Fruit fly (Drosophila melanogaster) whole organism, embryonic: Measurements from ENCODE around the gene Dic2.

Experiments used
- ATbp ChIP-seq: fragments of 200-800 bp; sonication (Bioruptor generic); optimal IDR thresholded peaks from 2 replicates; lab custom pipeline; 2017; ENCODE audit warnings: missing biosample characterization, mild to moderate bottlenecking, missing genetic modification characterization, missing genetic modification reagents
- Adf1 ChIP-seq: fragments of 200-800 bp; sonication (Bioruptor generic); IDR thresholded peaks from 2 replicates; pipeline ENCODE4 v1.3.6; 2022; ENCODE audit warnings: missing biosample characterization, missing genetic modification characterization
- CG10462 ChIP-seq: fragments of 200-800 bp; sonication (Bioruptor generic); optimal IDR thresholded peaks from 2 replicates; lab custom pipeline; 2016; ENCODE audit warnings: missing biosample characterization, missing genetic modification characterization
- CG11504 ChIP-seq: fragments of 200-800 bp; sonication (Bioruptor generic); optimal IDR thresholded peaks from 3 replicates; lab custom pipeline; 2019; ENCODE audit warnings: missing biosample characterization, mild to moderate bottlenecking, missing genetic modification characterization, moderate library complexity
- CG12071 ChIP-seq: fragments of 200-800 bp; sonication (Bioruptor generic); optimal IDR thresholded peaks from 3 replicates; lab custom pipeline; 2018; ENCODE audit warnings: missing biosample characterization, mild to moderate bottlenecking, missing genetic modification characterization
- CG12236 ChIP-seq: fragments of 200-800 bp; sonication (Bioruptor generic); optimal IDR thresholded peaks from 2 replicates; lab custom pipeline; 2016; ENCODE audit warnings: missing biosample characterization, missing genetic modification characterization
- CG12769 ChIP-seq: fragments of 200-800 bp; sonication (Bioruptor generic); optimal IDR thresholded peaks from 2 replicates; lab custom pipeline; 2019; ENCODE audit warnings: missing biosample characterization, mild to moderate bottlenecking, missing genetic modification characterization, moderate library complexity
- CG13775 ChIP-seq: fragments of 200-800 bp; sonication (Bioruptor generic); optimal IDR thresholded peaks from 3 replicates; lab custom pipeline; 2017; ENCODE audit warnings: missing biosample characterization, mild to moderate bottlenecking, missing genetic modification characterization
- CG14014 ChIP-seq: fragments of 200-800 bp; sonication (Bioruptor generic); IDR thresholded peaks from 2 replicates; pipeline ENCODE4 v1.3.6; 2022; ENCODE audit warnings: missing biosample characterization, missing genetic modification characterization
- CG16863 ChIP-seq: fragments of 200-800 bp; sonication (Bioruptor generic); optimal IDR thresholded peaks from 3 replicates; lab custom pipeline; 2016; ENCODE audit warnings: missing biosample characterization, missing genetic modification characterization
- CG17829 ChIP-seq: fragments of 200-800 bp; optimal IDR thresholded peaks from 2 replicates; lab custom pipeline; 2019; ENCODE audit warnings: missing biosample characterization, mild to moderate bottlenecking, missing genetic modification characterization, moderate library complexity
- CG2120 ChIP-seq: fragments of 200-800 bp; sonication (Bioruptor generic); optimal IDR thresholded peaks from 3 replicates; lab custom pipeline; 2016; ENCODE audit warnings: missing biosample characterization, missing genetic modification characterization
- CG2202 ChIP-seq: fragments of 200-800 bp; sonication (Bioruptor generic); optimal IDR thresholded peaks from 2 replicates; lab custom pipeline; 2018; ENCODE audit warnings: missing biosample characterization, mild to moderate bottlenecking, missing genetic modification characterization
- CG31224 ChIP-seq: fragments of 200-800 bp; sonication (Bioruptor generic); IDR thresholded peaks from 2 replicates; pipeline ENCODE4 v1.3.6; 2022; ENCODE audit warnings: missing biosample characterization, missing genetic modification characterization
- CG33557 ChIP-seq: fragments of 200-800 bp; sonication (Bioruptor generic); optimal IDR thresholded peaks from 2 replicates; lab custom pipeline; 2019; ENCODE audit warnings: missing biosample characterization, mild to moderate bottlenecking, missing genetic modification characterization, moderate library complexity
- CG34224 ChIP-seq: fragments of 200-800 bp; sonication (Bioruptor generic); IDR thresholded peaks from 3 replicates; pipeline ENCODE4 v1.3.6; 2022; ENCODE audit warnings: missing biosample characterization, missing genetic modification characterization; ENCODE audit not compliant: partially characterized antibody
- CG4820 ChIP-seq: fragments of 200-800 bp; sonication (Bioruptor generic); optimal IDR thresholded peaks from 3 replicates; lab custom pipeline; 2016; ENCODE audit warnings: missing biosample characterization, missing genetic modification characterization
- CG5180 ChIP-seq: fragments of 200-800 bp; sonication (Bioruptor generic); optimal IDR thresholded peaks from 3 replicates; lab custom pipeline; 2017; ENCODE audit warnings: missing biosample characterization, missing genetic modification characterization, mild to moderate bottlenecking, moderate library complexity, missing genetic modification reagents
- CG5953 ChIP-seq: fragments of 200-800 bp; sonication (Bioruptor generic); IDR thresholded peaks from 2 replicates; pipeline ENCODE4 v1.3.6; 2022; ENCODE audit warnings: missing biosample characterization, missing genetic modification characterization
- CG7839 ChIP-seq: fragments of 200-800 bp; sonication (Bioruptor generic); optimal IDR thresholded peaks from 3 replicates; lab custom pipeline; 2018; ENCODE audit warnings: missing biosample characterization, mild to moderate bottlenecking, missing genetic modification characterization, moderate library complexity
- CG9437 ChIP-seq: fragments of 200-800 bp; sonication (Bioruptor generic); optimal IDR thresholded peaks from 2 replicates; lab custom pipeline; 2018; ENCODE audit warnings: missing biosample characterization, mild to moderate bottlenecking, missing genetic modification characterization
- CG9817 ChIP-seq: fragments of 200-800 bp; sonication (Bioruptor generic); optimal IDR thresholded peaks from 2 replicates; lab custom pipeline; 2018; ENCODE audit warnings: missing biosample characterization, mild to moderate bottlenecking, missing genetic modification characterization, moderate library complexity
- CoRest ChIP-seq: fragments of 200-800 bp; sonication (Bioruptor generic); optimal IDR thresholded peaks from 3 replicates; lab custom pipeline; 2018; ENCODE audit warnings: missing biosample characterization, mild to moderate bottlenecking, missing genetic modification characterization, moderate library complexity
- Dip2 ChIP-seq: fragments of 200-800 bp; sonication (Bioruptor generic); IDR thresholded peaks from 2 replicates; pipeline ENCODE4 v1.3.6; 2022; ENCODE audit warnings: missing biosample characterization, missing genetic modification characterization
- Dip3 ChIP-seq: fragments of 200-800 bp; sonication (Bioruptor generic); optimal IDR thresholded peaks from 3 replicates; lab custom pipeline; 2016; ENCODE audit warnings: missing biosample characterization, missing genetic modification characterization
- Doc2 ChIP-seq: fragments of 200-800 bp; sonication (Bioruptor generic); IDR thresholded peaks from 2 replicates; pipeline ENCODE4 v1.3.6; 2022; ENCODE audit warnings: missing biosample characterization, missing genetic modification characterization
- Ets65A ChIP-seq: fragments of 200-800 bp; sonication (Bioruptor generic); peaks from one replicate; lab custom pipeline; 2016; ENCODE audit warnings: missing biosample characterization, missing genetic modification characterization
- Vsx1 ChIP-seq: fragments of 200-800 bp; sonication (Bioruptor generic); optimal IDR thresholded peaks from 2 replicates; lab custom pipeline; 2017; ENCODE audit warnings: missing biosample characterization, mild to moderate bottlenecking, missing genetic modification characterization, missing genetic modification reagents
- bab2 ChIP-seq: fragments of 200-800 bp; sonication (Bioruptor generic); optimal IDR thresholded peaks from 2 replicates; lab custom pipeline; 2016; ENCODE audit warnings: missing biosample characterization, missing genetic modification characterization
- cato ChIP-seq: fragments of 200-800 bp; sonication (Bioruptor generic); optimal IDR thresholded peaks from 2 replicates; lab custom pipeline; 2016; ENCODE audit warnings: missing biosample characterization, missing genetic modification characterization, borderline replicate concordance
- chinmo ChIP-seq: fragments of 200-800 bp; sonication (Bioruptor generic); IDR thresholded peaks from 4 replicates; pipeline ENCODE4 v1.3.6; 2022; ENCODE audit warnings: missing biosample characterization, missing genetic modification characterization; ENCODE audit not compliant: partially characterized antibody
- chn ChIP-seq: fragments of 200-800 bp; sonication (Bioruptor generic); optimal IDR thresholded peaks from 2 replicates; lab custom pipeline; 2016; ENCODE audit warnings: missing biosample characterization, missing genetic modification characterization
- ci ChIP-seq: fragments of 200-800 bp; sonication (Bioruptor generic); IDR thresholded peaks from 3 replicates; pipeline ENCODE4 v1.3.6; 2022; ENCODE audit warnings: missing biosample characterization, missing genetic modification characterization
- corto ChIP-seq: fragments of 200-800 bp; sonication (Bioruptor generic); optimal IDR thresholded peaks from 2 replicates; lab custom pipeline; 2016; ENCODE audit warnings: missing biosample characterization, mild to moderate bottlenecking, missing genetic modification characterization, moderate library complexity
- dysf ChIP-seq: fragments of 200-800 bp; sonication (Bioruptor generic); IDR thresholded peaks from 3 replicates; pipeline ENCODE4 v1.3.6; 2022; ENCODE audit warnings: missing biosample characterization, missing genetic modification characterization
- fd3F ChIP-seq: fragments of 200-800 bp; sonication (Bioruptor generic); optimal IDR thresholded peaks from 2 replicates; lab custom pipeline; 2018; ENCODE audit warnings: missing biosample characterization, mild to moderate bottlenecking, missing genetic modification characterization, moderate library complexity
- fd96Cb ChIP-seq: fragments of 200-800 bp; sonication (Bioruptor generic); optimal IDR thresholded peaks from 2 replicates; lab custom pipeline; 2018; ENCODE audit warnings: missing biosample characterization, mild to moderate bottlenecking, missing genetic modification characterization, moderate library complexity
- ftz-f1 ChIP-seq: fragments of 200-800 bp; sonication (Bioruptor generic); optimal IDR thresholded peaks from 2 replicates; lab custom pipeline; 2016; ENCODE audit warnings: missing biosample characterization, missing genetic modification characterization
- insv ChIP-seq, 2 experiments: fragments of 200-800 bp; sonication (Bioruptor generic); optimal IDR thresholded peaks; 3 replicates each; lab custom pipeline; 2016 to 2018; ENCODE audit warnings: missing biosample characterization in 2 of 2, missing genetic modification characterization in 2 of 2
- lmd ChIP-seq: fragments of 200-800 bp; sonication (Bioruptor generic); IDR thresholded peaks from 2 replicates; pipeline ENCODE4 v1.3.6; 2022; ENCODE audit warnings: missing biosample characterization, missing genetic modification characterization
- lola ChIP-seq, 3 experiments: fragments of >200 bp in 2 of 3; fragments of 200-800 bp in 1 of 3; sonication (Bioruptor generic) in 1 of 3; optimal IDR thresholded peaks; 2 replicates each; lab custom pipeline; 2017 to 2019; ENCODE audit warnings: missing biosample characterization in 3 of 3, missing genetic modification characterization in 3 of 3, mild to moderate bottlenecking in 1 of 3, moderate library complexity in 1 of 3
- oc ChIP-seq: fragments of 200-800 bp; sonication (Bioruptor generic); optimal IDR thresholded peaks from 2 replicates; lab custom pipeline; 2018; ENCODE audit warnings: missing biosample characterization, mild to moderate bottlenecking, missing genetic modification characterization, moderate library complexity
- pho ChIP-seq: fragments of 200-800 bp; sonication (Bioruptor generic); optimal IDR thresholded peaks from 2 replicates; lab custom pipeline; 2016; ENCODE audit warnings: missing biosample characterization, missing genetic modification characterization
- phol ChIP-seq: fragments of 200-800 bp; sonication (Bioruptor generic); optimal IDR thresholded peaks from 3 replicates; lab custom pipeline; 2018; ENCODE audit warnings: missing biosample characterization, mild to moderate bottlenecking, missing genetic modification characterization, moderate library complexity
- run ChIP-seq: fragments of 200-800 bp; sonication (Bioruptor generic); optimal IDR thresholded peaks from 3 replicates; lab custom pipeline; 2018; ENCODE audit warnings: missing biosample characterization, mild to moderate bottlenecking, missing genetic modification characterization
- sc ChIP-seq, 3 experiments: fragments of >200 bp in 2 of 3; fragments of 200-800 bp in 1 of 3; sonication (Bioruptor generic) in 1 of 3; optimal IDR thresholded peaks; 2 replicates in 2 of 3; 3 replicates in 1 of 3; lab custom pipeline; 2017; ENCODE audit warnings: mild to moderate bottlenecking in 1 of 3, missing biosample characterization in 1 of 3, missing genetic modification characterization in 1 of 3, missing genetic modification reagents in 1 of 3
- sd ChIP-seq: fragments of 200-800 bp; sonication (Bioruptor generic); optimal IDR thresholded peaks from 3 replicates; lab custom pipeline; 2018; ENCODE audit warnings: missing biosample characterization, mild to moderate bottlenecking, missing genetic modification characterization, moderate library complexity
- slou ChIP-seq: fragments of 200-800 bp; sonication (Bioruptor generic); optimal IDR thresholded peaks from 3 replicates; lab custom pipeline; 2016; ENCODE audit warnings: missing biosample characterization, missing genetic modification characterization

Gene Dic2

dm6 chr3R:20542283-20543144, 41.3 kb upstream of the Dic2 start (continued):
- TF ChIP-seq pho (GFP tag; lab: Kevin White, UChicago) (no peak), CG4820 (GFP tag; lab: Kevin White, UChicago) (no peak), fd3F (GFP tag; lab: Kevin White, UChicago) (no peak), chinmo (GFP tag; lab: Robert Waterston, UW) (0 out of 4 replicates have a peak, but pooled peaks have one; percentile 47), corto (GFP tag; lab: Kevin White, UChicago) (no peak), run (no peak), CG12236 (GFP tag; lab: Kevin White, UChicago) (peak; percentile 4), CG7839 (no peak), Vsx1 (GFP tag; lab: Kevin White, UChicago) (peak; percentile 54), CG12769 (tag; lab: Kevin White, UChicago) (peak; percentile 9), Dip3 (GFP tag; lab: Kevin White, UChicago) (no peak), Ets65A (GFP tag; lab: Kevin White, UChicago) (no peak), sc (optimal IDR thresholded peaks at IDR 0.05; lab: Kevin White, UChicago) (no peak), sc (GFP tag; optimal IDR thresholded peaks at IDR 0.05; lab: Kevin White, UChicago) (peak; percentile 14), ci (GFP tag; lab: Robert Waterston, UW) (0 out of 3 replicates have a peak, but pooled peaks have one; percentile 43), ATbp (GFP tag; lab: Kevin White, UChicago) (peak; percentile 79), CG2202 (tag; lab: Kevin White, UChicago) (peak; percentile 77), Dip2 (no peak), CG5953 (GFP tag; lab: Robert Waterston, UW) (no peak), dysf (GFP tag; lab: Robert Waterston, UW) (no peak), slou (GFP tag; lab: Kevin White, UChicago) (peak; percentile 30), lola (GFP tag; optimal IDR thresholded peaks at IDR 0.05; lab: Kevin White, UChicago) (peak in 1 of 3 experiments; percentile 58), CG11504 (tag; lab: Kevin White, UChicago) (no peak), CG9437 (no peak), chn (no peak), CG31224 (no peak), fd96Cb (tag; lab: Kevin White, UChicago) (no peak), CG12071 (no peak), insv (GFP tag; optimal IDR thresholded peaks at IDR 0.05; lab: Kevin White, UChicago) (peak in 1 of 2 experiments; percentile 32), bab2 (GFP tag; lab: Kevin White, UChicago) (peak; percentile 51), cato (GFP tag; lab: Kevin White, UChicago) (no peak), Doc2 (GFP tag; lab: Robert Waterston, UW) (no peak), lmd (GFP tag; lab: Robert Waterston, UW) (no peak), CoRest (peak; percentile 49), ftz-f1 (GFP tag; lab: Kevin White, UChicago) (no peak), CG16863 (no peak), CG9817 (peak; percentile 32), CG14014 (GFP tag; lab: Robert Waterston, UW) (peak; percentile 61; the same call in 1 of the 2 replicates), CG10462 (no peak), Adf1 (GFP tag; lab: Robert Waterston, UW) (no peak), CG2120 (GFP tag; lab: Kevin White, UChicago) (no peak), oc (tag; lab: Kevin White, UChicago) (no peak), CG17829 (no peak), CG33557 (GFP tag; lab: Kevin White, UChicago) (peak; percentile 84), CG34224 (GFP tag; lab: Robert Waterston, UW) (no peak), CG13775 (no peak), sd (tag; lab: Kevin White, UChicago) (no peak), phol (tag; lab: Kevin White, UChicago) (no peak), CG5180 (no peak)
